Worm (Caenorhabditis elegans): ENCODE results near the gene lin-52.

ce11 chrIII:9846093-9846492 lies 21.5 kb upstream of the lin-52 start, which contains the start of gene K11H3.2:
- TF ChIP-seq gmeb-2 (tag; optimal IDR thresholded peaks at IDR 0.05), result no peak
- TF ChIP-seq F13H6.1 (tag; optimal IDR thresholded peaks at IDR 0.05), result no peak
- TF ChIP-seq ama-1 (optimal IDR thresholded peaks at IDR 0.05), result no peak
- TF ChIP-seq fkh-10 (GFP tag; optimal IDR thresholded peaks at IDR 0.05), result no peak

All from whole organism, late embryonic.